Worm (Caenorhabditis elegans): ENCODE results near the gene Y59A8B.19.
"Not testable (repeated sequence)": the region's sequence is repeated elsewhere in the genome, so short reads cannot be mapped to it uniquely, and the experiment has no call there.

Y59A8B.19 gene

ce11 chrV:18006930-18007329 lies at the start of gene Y59A8B.19:
Y59A8B.19 (plus strand) TSS chrV:18007230.
- TF ChIP-seq dao-5, W03F9.2, him-1 (tag; optimal IDR thresholded peaks at IDR 0.05): not testable (repeated sequence)

DNA sequence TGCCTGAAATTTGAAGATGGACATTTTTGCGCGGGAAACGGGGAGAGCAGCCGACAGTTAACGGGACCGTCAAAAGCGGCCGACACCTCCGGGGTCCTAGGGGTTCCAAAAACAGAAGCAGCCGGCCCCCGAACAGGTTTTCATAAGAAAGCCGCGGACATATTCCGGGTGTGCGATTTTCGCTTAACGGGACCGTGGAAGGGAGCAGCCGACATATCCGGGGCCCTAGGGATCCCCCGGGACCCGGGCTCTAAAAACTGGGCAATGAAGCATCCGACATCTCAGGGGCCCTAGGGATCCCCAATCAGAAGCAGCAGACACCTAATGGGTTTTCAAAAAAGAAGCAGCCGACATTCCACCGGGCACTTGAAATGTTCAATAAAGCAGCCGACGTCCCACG lies 44.5 kb upstream of the Y59A8B.19 start:
- TF ChIP-seq him-1 (tag; optimal IDR thresholded peaks at IDR 0.05) (no peak), W03F9.2 (tag; optimal IDR thresholded peaks at IDR 0.05) (no peak), dao-5 (tag; optimal IDR thresholded peaks at IDR 0.05) (no peak)

DNA sequence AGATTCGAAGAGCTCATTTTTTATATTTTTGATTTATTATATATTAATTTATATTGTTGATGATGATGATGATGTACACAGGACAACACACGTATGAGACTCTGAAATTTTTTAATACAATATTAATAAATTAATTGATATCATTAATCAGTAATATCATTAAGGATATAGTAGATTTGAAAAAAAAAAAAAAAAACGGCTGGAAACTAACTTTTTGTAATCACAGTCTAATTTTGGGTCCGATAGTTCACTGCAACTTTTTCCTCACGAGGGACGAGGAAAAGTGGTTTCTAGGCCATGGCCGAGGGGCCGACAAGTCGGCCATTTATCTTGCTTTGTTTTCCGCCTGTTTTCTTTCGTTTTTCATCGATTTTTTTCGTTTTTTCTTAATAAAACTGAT lies 40.3 kb upstream of the Y59A8B.19 start, which contains the start of gene gck-3:
TSS of gene gck-3 (minus strand) at position 101 of the 400 bp plus-strand sequence.
- TF ChIP-seq dao-5 (tag; optimal IDR thresholded peaks at IDR 0.05) (no peak), W03F9.2 (tag; optimal IDR thresholded peaks at IDR 0.05) (no peak), him-1 (tag; optimal IDR thresholded peaks at IDR 0.05) (no peak)

- TF ChIP-seq dao-5 (tag; optimal IDR thresholded peaks at IDR 0.05) (no peak), W03F9.2 (tag; optimal IDR thresholded peaks at IDR 0.05) (no peak), him-1 (tag; optimal IDR thresholded peaks at IDR 0.05) (no peak)
These were observed 28.8 kb upstream of the Y59A8B.19 start for ce11 chrV:17978207-17978606.

DNA sequence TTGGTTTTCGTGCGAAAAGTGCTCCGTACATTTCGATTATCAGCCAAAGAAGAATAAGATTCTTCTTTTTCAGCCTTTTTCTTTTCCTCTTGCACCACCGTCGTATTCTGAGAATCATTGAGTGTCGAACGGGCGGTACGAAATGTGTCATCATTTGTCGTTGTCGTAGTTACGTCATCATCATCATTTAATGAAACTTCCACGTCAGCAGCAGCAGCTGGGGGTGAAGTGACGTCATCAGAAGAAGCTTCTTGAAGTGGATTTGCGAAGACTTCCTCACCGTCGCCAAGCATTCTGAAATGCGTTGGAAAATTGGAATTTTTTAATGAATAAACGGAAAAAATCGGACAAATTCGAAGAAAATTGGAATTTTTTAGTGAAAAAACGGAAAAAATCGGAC lies 27.2 kb upstream of the Y59A8B.19 start, which contains the start of gene snx-6:
TSS of gene snx-6 (minus strand) at position 294 of the 400 bp plus-strand sequence.
- TF ChIP-seq W03F9.2 (tag; optimal IDR thresholded peaks at IDR 0.05) (no peak), him-1 (tag; optimal IDR thresholded peaks at IDR 0.05) (no peak), dao-5 (tag; optimal IDR thresholded peaks at IDR 0.05) (no peak)

ce11 chrV:17981732-17982131 lies 25.3 kb upstream of the Y59A8B.19 start:
- no peak for TF ChIP-seq him-1 (tag; optimal IDR thresholded peaks at IDR 0.05)

DNA sequence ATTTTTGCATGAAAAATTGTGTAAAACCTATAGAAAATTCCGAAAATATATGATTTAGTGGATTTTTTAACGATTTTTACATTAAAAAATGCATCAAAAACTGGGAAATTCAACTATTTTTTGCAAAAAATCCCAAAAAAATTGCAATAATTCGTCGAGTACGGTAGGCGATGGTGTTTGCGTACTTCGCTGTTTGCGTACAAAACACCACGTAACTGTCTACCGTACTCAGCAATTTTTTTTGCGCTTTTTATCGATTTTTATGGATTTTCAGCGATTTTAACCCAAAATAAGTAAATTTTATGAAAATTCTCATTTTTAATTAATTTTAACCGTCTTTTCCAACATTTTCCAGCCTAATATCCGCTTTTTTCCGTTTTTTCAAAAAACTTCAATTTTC lies 24.1 kb upstream of the Y59A8B.19 start:
- TF ChIP-seq dao-5 (tag; optimal IDR thresholded peaks at IDR 0.05) (no peak), W03F9.2 (tag; optimal IDR thresholded peaks at IDR 0.05) (no peak), him-1 (tag; optimal IDR thresholded peaks at IDR 0.05) (no peak)

DNA sequence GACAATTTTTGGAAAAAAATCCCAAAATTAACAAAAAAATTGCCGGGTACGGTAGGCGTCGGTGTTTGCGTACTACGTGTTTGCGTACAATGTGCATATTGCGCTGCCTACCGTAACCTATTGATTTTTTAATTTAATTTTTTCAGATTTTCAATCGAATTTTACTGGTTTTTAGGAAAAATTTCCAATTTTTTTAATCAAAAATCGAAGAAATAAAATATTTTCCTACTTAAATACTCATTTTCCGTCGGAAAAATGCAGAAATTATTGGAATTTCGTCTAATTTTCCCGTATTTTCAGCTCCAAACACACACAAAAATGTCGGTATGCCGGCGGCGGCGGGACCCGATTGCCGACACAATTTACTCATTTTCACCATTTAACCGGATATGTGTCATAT lies 21.1 kb upstream of the Y59A8B.19 start, which contains the start of gene Y59A8B.21:
TSS of gene Y59A8B.21 (plus strand) at position 301 of the 400 bp plus-strand sequence.
- TF ChIP-seq W03F9.2 (tag; optimal IDR thresholded peaks at IDR 0.05), result no peak

DNA sequence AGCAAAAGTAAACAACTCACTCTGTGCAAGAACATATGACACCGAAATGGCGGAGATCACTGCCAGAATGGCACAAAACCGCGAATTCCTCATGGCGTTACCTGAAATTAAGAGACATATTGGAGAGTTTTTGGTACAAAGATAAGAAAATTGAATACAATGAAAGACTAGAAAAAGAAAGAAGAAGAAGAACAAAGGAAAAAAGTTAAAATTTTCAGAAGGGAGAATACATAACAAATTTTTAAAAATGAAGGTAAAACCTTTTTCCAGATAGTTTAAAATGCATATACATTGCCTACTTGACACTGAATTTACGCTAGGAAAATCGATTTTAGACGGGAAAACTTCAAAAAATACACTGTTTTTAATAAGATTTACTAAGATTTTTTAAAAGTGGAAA lies 5.8 kb upstream of the Y59A8B.19 start, which contains the start of gene lon-8:
TSS of gene lon-8 (minus strand) at position 101 of the 400 bp plus-strand sequence.
- TF ChIP-seq dao-5 (tag; optimal IDR thresholded peaks at IDR 0.05), result no peak
- TF ChIP-seq W03F9.2 (tag; optimal IDR thresholded peaks at IDR 0.05), result no peak
- no peak for TF ChIP-seq him-1 (tag; optimal IDR thresholded peaks at IDR 0.05)

ce11 chrV:18003876-18004275 lies 3.2 kb upstream of the Y59A8B.19 start:
- TF ChIP-seq W03F9.2 (tag; optimal IDR thresholded peaks at IDR 0.05), result no peak
- no peak for TF ChIP-seq dao-5 (tag; optimal IDR thresholded peaks at IDR 0.05)
- no peak for TF ChIP-seq him-1 (tag; optimal IDR thresholded peaks at IDR 0.05)

DNA sequence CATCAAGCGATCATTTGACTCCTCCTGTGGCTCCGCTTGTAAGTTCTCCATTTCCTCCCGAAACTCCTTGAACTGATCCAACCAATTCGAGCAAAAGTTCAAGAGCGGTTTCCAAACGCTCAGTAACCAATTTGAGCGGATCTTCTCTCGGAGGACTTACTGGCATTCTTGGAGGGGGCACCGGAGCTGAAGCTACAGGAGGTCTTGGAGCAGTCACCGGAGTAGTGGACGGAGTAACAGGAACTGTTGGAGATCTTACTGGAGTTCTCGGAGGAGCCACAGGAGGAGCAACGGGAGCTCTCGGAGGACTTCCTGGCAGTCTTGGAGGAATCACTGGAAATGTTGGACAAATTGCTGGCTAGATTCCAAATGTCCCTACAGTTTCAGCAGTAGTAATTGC lies 1.6 kb downstream of the Y59A8B.19 start:
- no peak for TF ChIP-seq him-1 (tag; optimal IDR thresholded peaks at IDR 0.05)
- no peak for TF ChIP-seq dao-5 (tag; optimal IDR thresholded peaks at IDR 0.05)
- no peak for TF ChIP-seq W03F9.2 (tag; optimal IDR thresholded peaks at IDR 0.05)

ce11 chrV:18010737-18011136 lies 3.7 kb downstream of the Y59A8B.19 start, which contains the start of gene Y59A8B.26:
Y59A8B.26 (minus strand) TSS chrV:18010837.
- TF ChIP-seq him-1, dao-5, W03F9.2 (tag; optimal IDR thresholded peaks at IDR 0.05): not testable (repeated sequence)

- TF ChIP-seq him-1 (tag; optimal IDR thresholded peaks at IDR 0.05) (no peak), W03F9.2 (tag; optimal IDR thresholded peaks at IDR 0.05) (no peak), dao-5 (tag; optimal IDR thresholded peaks at IDR 0.05) (no peak)
These were observed 7.1 kb downstream of the Y59A8B.19 start, which contains the start of gene srh-133 for ce11 chrV:18014116-18014515. srh-133 (minus strand) TSS chrV:18014216.

DNA sequence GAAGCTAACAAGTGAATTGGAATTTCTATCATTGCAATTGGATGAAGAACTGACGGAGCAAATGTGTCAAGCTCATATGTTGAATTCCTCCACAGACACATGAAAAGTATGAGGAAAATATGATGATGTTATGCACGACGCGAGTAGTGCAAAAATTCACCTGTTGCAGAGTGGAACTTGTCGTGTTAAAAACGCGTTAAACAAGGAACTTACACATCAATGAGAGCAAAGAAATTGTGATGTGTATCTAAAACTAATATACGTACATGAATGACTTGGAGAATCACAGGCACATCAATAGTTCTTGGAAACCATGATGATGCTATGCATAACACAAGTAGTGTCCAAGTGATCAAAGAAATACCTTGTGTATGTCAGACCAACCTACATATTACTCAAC lies 10.2 kb downstream of the Y59A8B.19 start, which contains the start of gene srh-134:
TSS of gene srh-134 (minus strand) at position 101 of the 400 bp plus-strand sequence.
- TF ChIP-seq dao-5 (tag; optimal IDR thresholded peaks at IDR 0.05), result no peak
- TF ChIP-seq W03F9.2 (tag; optimal IDR thresholded peaks at IDR 0.05), result no peak

- TF ChIP-seq dao-5 (tag; optimal IDR thresholded peaks at IDR 0.05) (no peak), W03F9.2 (tag; optimal IDR thresholded peaks at IDR 0.05) (no peak), him-1 (tag; optimal IDR thresholded peaks at IDR 0.05) (no peak)
These were observed 14.4 kb downstream of the Y59A8B.19 start for ce11 chrV:18021464-18021863.

Measured in whole organism, L4/young adult.